Fruit fly (Drosophila melanogaster): ENCODE results near the gene CG5880.

The CG5880 gene

dm6 chr3R:27135692-27136641 lies 19.4 kb downstream of the CG5880 start:
- TF ChIP-seq Dip3 (GFP tag; optimal IDR thresholded peaks at IDR 0.05): no peak
- peak; percentile 86 for TF ChIP-seq NC2β (GFP tag; optimal IDR thresholded peaks at IDR 0.05)
- TF ChIP-seq run (tag; optimal IDR thresholded peaks at IDR 0.05): peak; percentile 30
- peak; percentile 51 for TF ChIP-seq CG13296 (GFP tag; optimal IDR thresholded peaks at IDR 0.05)
- no peak for TF ChIP-seq CG7357 (GFP tag; IDR thresholded peaks at IDR 0.05)
- TF ChIP-seq caup (GFP tag; optimal IDR thresholded peaks at IDR 0.05; ENCODE audit: severe bottlenecking): peak; percentile 71
- TF ChIP-seq Hey (tag; optimal IDR thresholded peaks at IDR 0.05): no peak
- TF ChIP-seq Nf-YB (GFP tag; optimal IDR thresholded peaks at IDR 0.05): peak; percentile 51
- 0 out of 2 replicates have a peak, but pooled peaks have one; percentile 9 for TF ChIP-seq CG4730 (GFP tag; IDR thresholded peaks at IDR 0.05)
- TF ChIP-seq cas (GFP tag; IDR thresholded peaks at IDR 0.05): no peak
- TF ChIP-seq CG2202 (tag; optimal IDR thresholded peaks at IDR 0.05): peak; percentile 87
- 0 out of 2 replicates have a peak, but pooled peaks have one; percentile 28 for TF ChIP-seq Oaz (GFP tag; IDR thresholded peaks at IDR 0.05)
- TF ChIP-seq CG7786 (GFP tag; optimal IDR thresholded peaks at IDR 0.05): peak; percentile 29
- peak; percentile 28 for TF ChIP-seq NfI (GFP tag; optimal IDR thresholded peaks at IDR 0.05)
- TF ChIP-seq her (GFP tag; optimal IDR thresholded peaks at IDR 0.05): peak; percentile 25
- TF ChIP-seq tio (GFP tag; optimal IDR thresholded peaks at IDR 0.05): peak; percentile 55
- TF ChIP-seq ac (GFP tag; optimal IDR thresholded peaks at IDR 0.05): peak; percentile 91
- peak; percentile 75 for TF ChIP-seq odd (GFP tag; optimal IDR thresholded peaks at IDR 0.05)
- TF ChIP-seq cwo (GFP tag; optimal IDR thresholded peaks at IDR 0.05): peak; percentile 27
- no peak for TF ChIP-seq chinmo (GFP tag; IDR thresholded peaks at IDR 0.05; ENCODE audit: partially characterized antibody)
- TF ChIP-seq CG10267 (tag; optimal IDR thresholded peaks at IDR 0.05): peak; percentile 40
- no peak for TF ChIP-seq CG13894 (tag; optimal IDR thresholded peaks at IDR 0.05)
- no peak for TF ChIP-seq gfzf (GFP tag; optimal IDR thresholded peaks at IDR 0.05)
- TF ChIP-seq Asciz (GFP tag; optimal IDR thresholded peaks at IDR 0.05): peak; percentile 89
- TF ChIP-seq CG9797 (GFP tag; optimal IDR thresholded peaks at IDR 0.05): peak; percentile 1
- TF ChIP-seq Dll (GFP tag; IDR thresholded peaks at IDR 0.05; ENCODE audit: partially characterized antibody): no peak
- TF ChIP-seq hth (optimal IDR thresholded peaks at IDR 0.05): no peak
- peak in 1 of 3 experiments; percentile 72 for TF ChIP-seq lola (GFP tag; optimal IDR thresholded peaks at IDR 0.05)
- peak; percentile 62 for TF ChIP-seq fd3F (GFP tag; optimal IDR thresholded peaks at IDR 0.05)
- peak; percentile 27 for TF ChIP-seq nmo (GFP tag; optimal IDR thresholded peaks at IDR 0.05)
- peak; percentile 32 for TF ChIP-seq kah (GFP tag; optimal IDR thresholded peaks at IDR 0.05)
- TF ChIP-seq MTF-1 (GFP tag; optimal IDR thresholded peaks at IDR 0.05; ENCODE audit: borderline replicate concordance): peak; percentile 78
- peak; percentile 40 for TF ChIP-seq CG10979 (tag; optimal IDR thresholded peaks at IDR 0.05)
- peak; percentile 56 for TF ChIP-seq CG7839 (tag; optimal IDR thresholded peaks at IDR 0.05)
- TF ChIP-seq Eip74EF (GFP tag; optimal IDR thresholded peaks at IDR 0.05): peak in 1 of 2 experiments; percentile 73
- TF ChIP-seq CG15696 (tag; optimal IDR thresholded peaks at IDR 0.05): peak; percentile 94
- peak; percentile 69 for TF ChIP-seq D19A (tag; optimal IDR thresholded peaks at IDR 0.05)
- no peak for TF ChIP-seq pzg (GFP tag; optimal IDR thresholded peaks at IDR 0.05)
- TF ChIP-seq kay (GFP tag; optimal IDR thresholded peaks at IDR 0.05): peak; percentile 28
- peak; percentile 24 for TF ChIP-seq Xbp1 (GFP tag; optimal IDR thresholded peaks at IDR 0.05)
- peak; percentile 88 for TF ChIP-seq Xrp1 (GFP tag; IDR thresholded peaks at IDR 0.05)
- TF ChIP-seq CG11247 (GFP tag; IDR thresholded peaks at IDR 0.05): peak; percentile 37; the same call in 1 of the 2 replicates
- TF ChIP-seq CG17802 (tag; optimal IDR thresholded peaks at IDR 0.05): peak; percentile 12
- TF ChIP-seq Dp (GFP tag; optimal IDR thresholded peaks at IDR 0.05): no peak
- no peak for TF ChIP-seq CG9609 (GFP tag; optimal IDR thresholded peaks at IDR 0.05)
- TF ChIP-seq abd-A (tag; optimal IDR thresholded peaks at IDR 0.05): no peak

Data from whole organism, embryonic.